Fruit fly (Drosophila melanogaster) whole organism, adult: ENCODE results near the gene RpL17.

Experiments used
- CG11617 ChIP-seq: fragments of 200-800 bp; sonication (Bioruptor generic); optimal IDR thresholded peaks from 2 replicates; lab custom pipeline; 2017; ENCODE audit warnings: mild to moderate bottlenecking, missing biosample characterization, missing genetic modification reagents, missing genetic modification characterization
- CG12768 ChIP-seq: fragments of 200-800 bp; sonication (Bioruptor generic); optimal IDR thresholded peaks from 2 replicates; lab custom pipeline; 2017; ENCODE audit warnings: missing biosample characterization, missing genetic modification characterization, mild to moderate bottlenecking, moderate library complexity, missing genetic modification reagents
- CG14711 ChIP-seq: fragments of 200-800 bp; sonication (Bioruptor generic); optimal IDR thresholded peaks from 2 replicates; lab custom pipeline; 2018; ENCODE audit warnings: missing biosample characterization, mild to moderate bottlenecking, missing genetic modification characterization, moderate library complexity
- CG1620 ChIP-seq: fragments of 200-800 bp; sonication (Bioruptor generic); optimal IDR thresholded peaks from 2 replicates; lab custom pipeline; 2016; ENCODE audit warnings: missing biosample characterization, missing genetic modification characterization
- CG33017 ChIP-seq: fragments of 200-800 bp; sonication (Bioruptor generic); optimal IDR thresholded peaks from 2 replicates; lab custom pipeline; 2018; ENCODE audit warnings: missing biosample characterization, mild to moderate bottlenecking, missing genetic modification characterization, moderate library complexity
- CG5204 ChIP-seq: fragments of 200-800 bp; sonication (Bioruptor generic); optimal IDR thresholded peaks from 2 replicates; lab custom pipeline; 2016; ENCODE audit warnings: missing biosample characterization, missing genetic modification characterization
- CG7045 ChIP-seq: fragments of 200-800 bp; sonication (Bioruptor generic); optimal IDR thresholded peaks from 2 replicates; lab custom pipeline; 2017; ENCODE audit warnings: missing biosample characterization, mild to moderate bottlenecking, missing genetic modification characterization
- CG7101 ChIP-seq: fragments of 200-800 bp; sonication (Bioruptor generic); optimal IDR thresholded peaks from 2 replicates; lab custom pipeline; 2018; ENCODE audit warnings: missing biosample characterization, mild to moderate bottlenecking, missing genetic modification characterization, moderate library complexity
- Clk ChIP-seq: fragments of 200-800 bp; sonication (Bioruptor generic); optimal IDR thresholded peaks from 2 replicates; lab custom pipeline; 2017; ENCODE audit warnings: missing biosample characterization, missing genetic modification characterization
- Crg-1 ChIP-seq: fragments of 200-800 bp; sonication (Bioruptor generic); optimal IDR thresholded peaks from 2 replicates; lab custom pipeline; 2016; ENCODE audit warnings: missing biosample characterization, missing genetic modification characterization
- Hr96 ChIP-seq: fragments of 200-800 bp; sonication (Bioruptor generic); optimal IDR thresholded peaks from 2 replicates; lab custom pipeline; 2016; ENCODE audit warnings: missing biosample characterization, missing genetic modification characterization
- Mnt ChIP-seq: fragments of 200-800 bp; sonication (Bioruptor generic); optimal IDR thresholded peaks from 2 replicates; lab custom pipeline; 2016; ENCODE audit warnings: missing biosample characterization, mild to moderate bottlenecking, missing genetic modification characterization
- bab1 ChIP-seq: fragments of 200-800 bp; sonication (Bioruptor generic); optimal IDR thresholded peaks from 3 replicates; lab custom pipeline; 2019; ENCODE audit warnings: missing biosample characterization, mild to moderate bottlenecking, missing genetic modification characterization, moderate library complexity
- cic ChIP-seq: fragments of 200-800 bp; sonication (Bioruptor generic); optimal IDR thresholded peaks from 2 replicates; lab custom pipeline; 2017; ENCODE audit warnings: missing biosample characterization, mild to moderate bottlenecking, missing genetic modification characterization, moderate library complexity
- cnc ChIP-seq, 2 experiments: fragments of >200 bp; optimal IDR thresholded peaks; 2 replicates each; lab custom pipeline; 2017
- kay ChIP-seq: fragments of 200-800 bp; sonication (Bioruptor generic); peaks from one replicate; lab custom pipeline; 2016; ENCODE audit warnings: missing biosample characterization, missing genetic modification characterization, borderline replicate concordance
- ovo ChIP-seq: fragments of 200-800 bp; sonication (Bioruptor generic); optimal IDR thresholded peaks from 2 replicates; lab custom pipeline; 2016; ENCODE audit warnings: missing biosample characterization, missing genetic modification characterization
- pad ChIP-seq: fragments of 200-800 bp; sonication (Bioruptor generic); optimal IDR thresholded peaks from 3 replicates; lab custom pipeline; 2017; ENCODE audit warnings: missing biosample characterization, missing genetic modification characterization, mild to moderate bottlenecking, moderate library complexity, missing genetic modification reagents
- tj ChIP-seq: fragments of 200-800 bp; sonication (Bioruptor generic); optimal IDR thresholded peaks from 3 replicates; lab custom pipeline; 2017; ENCODE audit warnings: missing biosample characterization, mild to moderate bottlenecking, missing genetic modification characterization, moderate library complexity
- toe ChIP-seq: fragments of 200-800 bp; sonication (Bioruptor generic); optimal IDR thresholded peaks from 2 replicates; lab custom pipeline; 2016; ENCODE audit warnings: missing biosample characterization, missing genetic modification characterization

The RpL17 gene

DNA sequence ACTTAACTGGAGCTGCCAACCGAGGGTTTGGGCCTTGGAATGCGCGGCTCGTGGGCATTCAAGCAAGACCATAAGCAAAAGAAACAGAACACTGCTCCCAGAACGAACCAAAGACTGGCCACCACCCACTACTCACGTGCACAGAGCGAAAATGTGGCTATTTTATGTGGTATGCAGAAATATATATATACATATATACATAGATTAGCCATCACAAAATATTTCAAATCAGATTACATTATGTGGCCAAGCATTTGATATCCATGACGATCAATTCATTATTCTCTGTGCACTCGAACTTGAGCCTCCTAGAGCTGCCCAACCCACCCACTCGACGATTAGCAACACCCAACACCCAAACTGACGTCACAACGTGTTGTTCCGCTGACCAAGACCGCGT lies 1.5 kb upstream of the RpL17 start:
- TF ChIP-seq kay (GFP tag; lab: Kevin White, UChicago) (no peak), cic (GFP tag; lab: Kevin White, UChicago) (no peak), CG12768 (GFP tag; lab: Kevin White, UChicago) (no peak), CG1620 (no peak), bab1 (GFP tag; lab: Kevin White, UChicago) (no peak), Hr96 (GFP tag; lab: Kevin White, UChicago) (no peak), toe (no peak), ovo (no peak), CG7045 (no peak), CG14711 (tag; lab: Kevin White, UChicago) (no peak), pad (GFP tag; lab: Kevin White, UChicago) (no peak), tj (GFP tag; lab: Kevin White, UChicago) (no peak), Crg-1 (GFP tag; lab: Kevin White, UChicago) (no peak), Clk (GFP tag; lab: Kevin White, UChicago) (no peak), CG11617 (GFP tag; lab: Kevin White, UChicago) (no peak), CG5204 (GFP tag; lab: Kevin White, UChicago) (no peak), CG33017 (tag; lab: Kevin White, UChicago) (no peak)

dm6 chrX:6743192-6743591 lies 846 bp downstream of the RpL17 start:
- TF ChIP-seq Mnt (GFP tag; lab: Kevin White, UChicago) (peak; percentile 65), CG7101 (tag; lab: Kevin White, UChicago) (no peak)

DNA sequence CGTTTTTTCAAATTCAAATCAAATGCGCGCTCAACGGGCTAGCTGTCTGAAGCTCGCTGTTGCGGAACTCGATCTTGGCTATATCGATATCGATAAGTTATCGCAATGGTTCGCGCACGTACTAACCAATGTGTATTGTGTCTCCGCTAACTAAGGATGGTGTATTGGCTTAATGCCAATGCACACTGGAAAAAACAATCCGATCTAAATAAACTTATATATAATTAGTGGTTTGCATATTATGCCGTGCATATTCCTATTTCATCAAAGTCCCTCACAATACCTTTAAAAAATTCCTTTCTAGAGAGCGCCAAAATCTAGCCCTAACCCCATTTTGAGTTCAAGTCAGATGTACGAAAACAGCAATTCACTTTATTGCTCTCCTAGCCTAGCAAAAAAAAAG lies 2.9 kb downstream of the RpL17 start:
- TF ChIP-seq CG7045 (no peak), CG12768 (GFP tag; lab: Kevin White, UChicago) (no peak), Hr96 (GFP tag; lab: Kevin White, UChicago) (peak; percentile 0), pad (GFP tag; lab: Kevin White, UChicago) (no peak), kay (GFP tag; lab: Kevin White, UChicago) (no peak), CG1620 (peak; percentile 16), CG11617 (GFP tag; lab: Kevin White, UChicago) (peak; percentile 35), CG14711 (tag; lab: Kevin White, UChicago) (peak; percentile 30), toe (peak; percentile 15), CG5204 (GFP tag; lab: Kevin White, UChicago) (peak; percentile 14), cic (GFP tag; lab: Kevin White, UChicago) (no peak), Mnt (GFP tag; lab: Kevin White, UChicago) (peak; percentile 42), bab1 (GFP tag; lab: Kevin White, UChicago) (peak; percentile 81), CG7101 (tag; lab: Kevin White, UChicago) (peak; percentile 35)

DNA sequence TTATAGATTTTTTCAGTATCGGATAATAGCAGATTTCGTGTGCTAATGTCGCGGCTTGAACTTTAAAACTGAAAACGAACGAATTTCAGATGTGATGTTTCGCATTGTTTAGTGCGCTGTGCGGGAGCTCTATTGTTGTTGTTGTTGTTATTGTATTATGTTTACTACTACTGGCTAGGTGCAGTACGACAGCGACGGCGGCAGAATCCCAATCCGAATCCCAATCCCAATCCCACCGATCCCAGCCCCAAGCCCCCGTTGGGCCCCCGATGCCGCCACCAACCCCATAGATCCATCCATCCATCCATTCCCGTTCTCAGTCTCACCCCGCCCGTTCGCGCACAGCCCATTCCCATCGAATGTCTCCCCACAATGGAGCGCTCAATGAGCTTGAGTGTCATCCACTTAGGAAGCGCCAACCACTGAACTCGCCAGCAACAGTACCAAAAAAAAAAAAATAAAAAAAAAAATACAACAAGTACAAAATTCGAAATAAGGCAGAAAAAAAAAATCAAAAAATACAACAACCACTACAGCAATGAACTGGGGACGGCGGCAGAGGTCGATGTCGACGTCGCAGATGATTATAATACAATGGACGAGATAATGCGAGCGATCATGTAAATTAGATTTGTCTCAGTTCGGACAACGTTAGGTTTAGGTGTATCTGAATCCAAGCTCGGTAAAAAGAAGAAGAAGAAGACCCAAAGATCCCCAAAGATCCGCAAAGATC lies 3.9 kb downstream of the RpL17 start, which contains the start of gene CG3168:
Gene CG3168 (minus strand): TSS at position 51 of the 733 bp plus-strand sequence.
- TF ChIP-seq toe: no peak
- no peak for TF ChIP-seq CG7045
- TF ChIP-seq CG7101 (tag; lab: Kevin White, UChicago): no peak
- TF ChIP-seq Crg-1 (GFP tag; lab: Kevin White, UChicago): no peak
- no peak for TF ChIP-seq Hr96 (GFP tag; lab: Kevin White, UChicago)
- TF ChIP-seq CG1620: no peak
- TF ChIP-seq pad (GFP tag; lab: Kevin White, UChicago): no peak
- no peak for TF ChIP-seq cnc (optimal IDR thresholded peaks at IDR 0.05; lab: Kevin White, UChicago)
- TF ChIP-seq CG11617 (GFP tag; lab: Kevin White, UChicago): no peak
- TF ChIP-seq CG14711 (tag; lab: Kevin White, UChicago): no peak
- TF ChIP-seq CG12768 (GFP tag; lab: Kevin White, UChicago): no peak
- TF ChIP-seq ovo: no peak

dm6 chrX:6733291-6734042 lies 10.6 kb downstream of the RpL17 start:
- TF ChIP-seq toe: no peak
- no peak for TF ChIP-seq CG7101 (tag; lab: Kevin White, UChicago)
- no peak for TF ChIP-seq CG7045
- no peak for TF ChIP-seq cic (GFP tag; lab: Kevin White, UChicago)
- TF ChIP-seq Mnt (GFP tag; lab: Kevin White, UChicago): no peak
- TF ChIP-seq CG33017 (tag; lab: Kevin White, UChicago): no peak
- no peak for TF ChIP-seq cnc (optimal IDR thresholded peaks at IDR 0.05; lab: Kevin White, UChicago)
- no peak for TF ChIP-seq Hr96 (GFP tag; lab: Kevin White, UChicago)
- no peak for TF ChIP-seq CG5204 (GFP tag; lab: Kevin White, UChicago)
- TF ChIP-seq CG1620: no peak
- TF ChIP-seq Clk (GFP tag; lab: Kevin White, UChicago): no peak
- TF ChIP-seq pad (GFP tag; lab: Kevin White, UChicago): no peak
- TF ChIP-seq CG12768 (GFP tag; lab: Kevin White, UChicago): no peak
- TF ChIP-seq ovo: no peak
